Fruit fly (Drosophila melanogaster) whole organism, wandering third instar larva: ENCODE data around the gene Ant2.
A peak's percentile ranks its signal among the peaks of the same experiment; 100 is the strongest.

Experiments
- Dfd ChIP-seq: fragments of >200 bp; optimal IDR thresholded peaks from 2 replicates; lab custom pipeline; 2017; ENCODE audit warnings: missing biosample characterization, missing genetic modification characterization
- Dif ChIP-seq: fragments of 200-275, 200-300 bp; sonication (Bioruptor generic); optimal IDR thresholded peaks from 2 replicates; lab custom pipeline; 2018; ENCODE audit warnings: missing biosample characterization, missing genetic modification characterization; ENCODE audit not compliant: partially characterized antibody
- fru ChIP-seq: fragments of 200-800 bp; sonication (Bioruptor generic); optimal IDR thresholded peaks from 3 replicates; lab custom pipeline; 2016; ENCODE audit warnings: missing biosample characterization, mild to moderate bottlenecking, missing genetic modification characterization
- h ChIP-seq: fragments of 200-800 bp; sonication (Bioruptor generic); optimal IDR thresholded peaks from 3 replicates; lab custom pipeline; 2016; ENCODE audit warnings: missing biosample characterization, mild to moderate bottlenecking, missing genetic modification characterization
- pan ChIP-seq: fragments of >200 bp; optimal IDR thresholded peaks from 2 replicates; lab custom pipeline; 2017
- psq ChIP-seq: fragments of 200-800 bp; sonication (Bioruptor generic); optimal IDR thresholded peaks from 3 replicates; lab custom pipeline; 2017; ENCODE audit warnings: missing biosample characterization, mild to moderate bottlenecking, missing genetic modification characterization, moderate library complexity

DNA sequence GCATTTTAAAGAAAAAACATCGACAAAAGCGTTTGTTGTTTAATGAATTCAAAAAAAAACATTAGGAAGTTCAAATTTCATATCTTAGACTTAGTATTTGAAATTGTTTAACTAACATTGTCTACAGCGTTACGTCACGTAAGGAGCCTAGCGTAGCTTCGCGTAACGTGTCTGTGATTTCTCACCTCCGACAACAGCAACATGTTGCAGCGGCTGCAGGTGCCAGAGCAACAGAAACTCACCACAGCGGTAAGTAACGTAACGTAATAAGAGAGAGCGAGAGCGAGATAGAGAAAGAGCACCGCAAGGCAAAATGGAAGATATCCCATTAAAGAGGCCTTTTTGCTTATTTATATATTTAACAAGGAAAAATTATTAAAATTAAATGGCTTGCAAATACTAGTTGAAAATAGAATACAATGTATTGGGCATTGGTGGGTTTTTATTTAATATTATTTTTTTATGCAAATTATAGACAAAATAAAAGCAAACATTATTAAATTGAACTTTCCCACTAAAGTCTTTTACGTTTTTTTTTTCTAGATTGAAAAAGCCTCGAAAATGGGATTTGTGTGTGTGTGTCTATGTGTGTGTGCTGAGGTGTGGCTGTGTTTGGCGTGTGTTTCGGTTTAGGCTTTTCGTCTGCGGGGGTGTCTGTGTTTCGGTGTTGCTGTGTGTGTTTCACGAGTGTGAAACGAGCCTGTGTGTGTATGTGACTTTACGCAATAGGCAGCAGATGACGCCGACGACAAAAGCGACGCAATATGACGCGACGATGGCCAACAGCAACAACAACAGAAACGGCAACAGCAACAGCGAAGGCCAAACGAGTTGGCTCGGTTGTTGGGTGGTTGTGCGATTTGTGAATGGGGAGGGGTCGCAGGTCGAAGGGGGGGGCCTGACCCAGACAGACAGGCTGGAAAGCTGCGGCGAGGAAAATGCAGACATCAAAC lies 56.5 kb downstream of the Ant2 start:
- TF ChIP-seq fru (no peak), pan (lab: Kevin White, UChicago) (no peak), h (GFP tag; lab: Kevin White, UChicago) (no peak), Dif (GFP tag; lab: Kevin White, UChicago) (no peak), Dfd (GFP tag; lab: Kevin White, UChicago) (no peak), psq (GFP tag; lab: Kevin White, UChicago) (peak; percentile 27)
